Worm (Caenorhabditis elegans) whole organism, L3 larva: ENCODE results near the gene CC8.2.

ENCODE experiments used
- R02D3.7 ChIP-seq: fragments of 150-350 bp; optimal IDR thresholded peaks from 2 replicates; lab custom pipeline; 2014; ENCODE audit warnings: missing biosample characterization, missing genetic modification characterization
- ZK546.5 ChIP-seq: sonication (generic microtip); optimal IDR thresholded peaks from 2 replicates; lab custom pipeline; 2017; ENCODE audit warnings: missing biosample characterization, missing genetic modification characterization
- aly-2 ChIP-seq: fragments of 150-350 bp; optimal IDR thresholded peaks from 2 replicates; lab custom pipeline; 2014; ENCODE audit warnings: missing biosample characterization, missing genetic modification characterization
- ama-1 ChIP-seq: fragments of 150-350 bp; optimal IDR thresholded peaks from 2 replicates; lab custom pipeline; 2018
- ceh-16 ChIP-seq: sonication (generic microtip); optimal IDR thresholded peaks from 2 replicates; lab custom pipeline; 2017; ENCODE audit warnings: missing biosample characterization, missing genetic modification characterization
- ceh-9 ChIP-seq: sonication (generic microtip); optimal IDR thresholded peaks from 2 replicates; lab custom pipeline; 2018; ENCODE audit warnings: missing biosample characterization, missing genetic modification characterization
- egl-27 ChIP-seq: sonication (generic microtip); optimal IDR thresholded peaks from 4 replicates; lab custom pipeline; 2017; ENCODE audit warnings: missing biosample characterization, missing genetic modification reagents, missing genetic modification characterization
- egl-5 ChIP-seq: fragments of 150-350 bp; optimal IDR thresholded peaks from 2 replicates; lab custom pipeline; 2017; ENCODE audit warnings: missing biosample characterization, missing genetic modification reagents, missing genetic modification characterization, inconsistent platforms
- elt-1 ChIP-seq: fragments of 150-350 bp; optimal IDR thresholded peaks from 2 replicates; lab custom pipeline; 2014; ENCODE audit warnings: missing biosample characterization, missing genetic modification characterization
- elt-2 ChIP-seq: sonication (generic microtip); optimal IDR thresholded peaks from 2 replicates; lab custom pipeline; 2016; ENCODE audit warnings: missing genetic modification reagents, mild to moderate bottlenecking, missing genetic modification characterization, missing compliant biosample characterization
- eor-1 ChIP-seq, 2 experiments: fragments of 150-350 bp; optimal IDR thresholded peaks; 2 replicates each; lab custom pipeline; 2014 to 2018; ENCODE audit warnings: missing biosample characterization in 2 of 2, missing genetic modification characterization in 2 of 2
- fkh-2 ChIP-seq: fragments of 150-350 bp; optimal IDR thresholded peaks from 2 replicates; lab custom pipeline; 2014; ENCODE audit warnings: missing biosample characterization, missing genetic modification reagents, missing genetic modification characterization
- fos-1 ChIP-seq: fragments of 150-350 bp; optimal IDR thresholded peaks from 2 replicates; lab custom pipeline; 2014; ENCODE audit warnings: missing biosample characterization, missing genetic modification characterization
- jun-1 ChIP-seq: fragments of 150-350 bp; optimal IDR thresholded peaks from 2 replicates; lab custom pipeline; 2014; ENCODE audit warnings: missing biosample characterization, missing genetic modification reagents, missing genetic modification characterization
- lin-15B ChIP-seq: fragments of 150-350 bp; optimal IDR thresholded peaks from 2 replicates; lab custom pipeline; 2014; ENCODE audit warnings: missing biosample characterization, missing genetic modification characterization
- lin-39 ChIP-seq: fragments of 150-350 bp; optimal IDR thresholded peaks from 2 replicates; lab custom pipeline; 2018; ENCODE audit warnings: missing biosample characterization, missing genetic modification reagents, missing genetic modification characterization
- mdl-1 ChIP-seq: fragments of 150-350 bp; optimal IDR thresholded peaks from 2 replicates; lab custom pipeline; 2014; ENCODE audit warnings: missing biosample characterization, missing genetic modification characterization
- mml-1 ChIP-seq: fragments of 150-350 bp; sonication (generic microtip); optimal IDR thresholded peaks from 3 replicates; lab custom pipeline; 2014; ENCODE audit warnings: missing biosample characterization, missing genetic modification characterization
- nfya-1 ChIP-seq: sonication (generic microtip); optimal IDR thresholded peaks from 2 replicates; lab custom pipeline; 2017; ENCODE audit warnings: missing genetic modification characterization, mild to moderate bottlenecking, missing compliant biosample characterization, antibody characterized with exemption, moderate library complexity; ENCODE audit not compliant: insufficient read depth
- nhr-11 ChIP-seq: fragments of 150-350 bp; optimal IDR thresholded peaks from 2 replicates; lab custom pipeline; 2014; ENCODE audit warnings: missing biosample characterization, missing genetic modification characterization
- nhr-237 ChIP-seq: fragments of 150-350 bp; optimal IDR thresholded peaks from 2 replicates; lab custom pipeline; 2014; ENCODE audit warnings: missing biosample characterization, missing genetic modification characterization
- nhr-25 ChIP-seq: sonication (generic microtip); optimal IDR thresholded peaks from 2 replicates; lab custom pipeline; 2017; ENCODE audit warnings: missing biosample characterization, missing genetic modification characterization
- nhr-28 ChIP-seq: fragments of 150-350 bp; optimal IDR thresholded peaks from 2 replicates; lab custom pipeline; 2014; ENCODE audit warnings: missing biosample characterization, missing genetic modification characterization
- nhr-43 ChIP-seq: sonication (generic microtip); optimal IDR thresholded peaks from 2 replicates; lab custom pipeline; 2016; ENCODE audit warnings: mild to moderate bottlenecking, missing genetic modification characterization, missing compliant biosample characterization; ENCODE audit not compliant: poor library complexity, severe bottlenecking
- nhr-76 ChIP-seq: fragments of 150-350 bp; sonication (generic microtip); optimal IDR thresholded peaks from 5 replicates; lab custom pipeline; 2014; ENCODE audit warnings: missing biosample characterization, missing genetic modification characterization
- nhr-77 ChIP-seq: fragments of 150-350 bp; optimal IDR thresholded peaks from 2 replicates; lab custom pipeline; 2014; ENCODE audit warnings: missing biosample characterization, missing genetic modification characterization
- pha-4 ChIP-seq: fragments of 150-350 bp; optimal IDR thresholded peaks from 2 replicates; lab custom pipeline; 2014; ENCODE audit warnings: missing biosample characterization, missing genetic modification reagents, missing genetic modification characterization
- pqm-1 ChIP-seq: fragments of 150-350 bp; optimal IDR thresholded peaks from 2 replicates; lab custom pipeline; 2017; ENCODE audit warnings: missing biosample characterization, missing genetic modification characterization, inconsistent platforms
- sea-2 ChIP-seq: fragments of 150-350 bp; sonication (generic microtip); optimal IDR thresholded peaks from 4 replicates; lab custom pipeline; 2014; ENCODE audit warnings: missing biosample characterization, missing genetic modification reagents, missing genetic modification characterization
- skn-1 ChIP-seq: fragments of 150-350 bp; optimal IDR thresholded peaks from 2 replicates; lab custom pipeline; 2014; ENCODE audit warnings: missing biosample characterization, missing genetic modification characterization
- unc-62 ChIP-seq: fragments of 150-350 bp; sonication (generic microtip); optimal IDR thresholded peaks from 4 replicates; lab custom pipeline; 2014; ENCODE audit warnings: missing biosample characterization, missing genetic modification reagents, missing genetic modification characterization
- zag-1 ChIP-seq: fragments of 150-350 bp; optimal IDR thresholded peaks from 2 replicates; lab custom pipeline; 2014; ENCODE audit warnings: missing biosample characterization, missing genetic modification characterization
- ztf-11 ChIP-seq: fragments of 150-350 bp; optimal IDR thresholded peaks from 2 replicates; lab custom pipeline; 2014; ENCODE audit warnings: missing biosample characterization, missing genetic modification characterization
- ztf-4 ChIP-seq: fragments of 150-350 bp; optimal IDR thresholded peaks from 2 replicates; lab custom pipeline; 2014; ENCODE audit warnings: missing biosample characterization, missing genetic modification characterization

The CC8.2 gene

ce11 chrIV:3621805-3622355, 26.6 kb downstream of the CC8.2 start:
- TF ChIP-seq R02D3.7 (tag; lab: Kevin White, UChicago) (no peak), nhr-43 (tag; lab: Kevin White, UChicago) (no peak), ceh-16 (no peak), nhr-77 (tag; lab: Kevin White, UChicago) (no peak), elt-2 (no peak), nhr-25 (tag; lab: Kevin White, UChicago) (no peak), mdl-1 (no peak), pha-4 (no peak), ama-1 (lab: Kevin White, UChicago) (no peak), zag-1 (tag; lab: Kevin White, UChicago) (no peak), nhr-76 (tag; lab: Kevin White, UChicago) (no peak), lin-15B (tag; lab: Kevin White, UChicago) (no peak), nhr-28 (tag; lab: Kevin White, UChicago) (no peak)

ce11 chrIV:3618719-3619118, 29.8 kb downstream of the CC8.2 start:
- TF ChIP-seq sea-2, result no peak
- TF ChIP-seq jun-1 (tag; lab: Kevin White, UChicago), result no peak
- no peak for TF ChIP-seq ceh-9
- TF ChIP-seq elt-2, result no peak
- no peak for TF ChIP-seq nfya-1 (tag; lab: Kevin White, UChicago)
- TF ChIP-seq mdl-1, result no peak
- no peak for TF ChIP-seq ZK546.5 (tag; lab: Kevin White, UChicago)
- no peak for TF ChIP-seq ztf-4 (tag; lab: Kevin White, UChicago)
- no peak for TF ChIP-seq nhr-43 (tag; lab: Kevin White, UChicago)
- no peak for TF ChIP-seq nhr-237 (tag; lab: Kevin White, UChicago)
- no peak for TF ChIP-seq fos-1
- TF ChIP-seq egl-5, result no peak
- TF ChIP-seq ztf-11 (tag; lab: Kevin White, UChicago), result no peak
- no peak for TF ChIP-seq unc-62
- no peak for TF ChIP-seq eor-1 (tag; optimal IDR thresholded peaks at IDR 0.05; lab: Kevin White, UChicago)
- TF ChIP-seq nhr-11, result no peak
- TF ChIP-seq nhr-77 (tag; lab: Kevin White, UChicago), result no peak
- no peak for TF ChIP-seq mml-1

- no peak for TF ChIP-seq jun-1 (tag; lab: Kevin White, UChicago)
- TF ChIP-seq nhr-43 (tag; lab: Kevin White, UChicago), result no peak
- peak; percentile 38 for TF ChIP-seq nfya-1 (tag; lab: Kevin White, UChicago)
- no peak for TF ChIP-seq nhr-76 (tag; lab: Kevin White, UChicago)
- peak; percentile 90 for TF ChIP-seq elt-2
- peak; percentile 43 for TF ChIP-seq pqm-1 (tag; lab: Kevin White, UChicago)
These were observed 35.4 kb downstream of the CC8.2 start, which contains the start of gene ltah-1.2 for ce11 chrIV:3613022-3613605. Gene ltah-1.2, minus strand, starts transcription at chrIV:3613072.

ce11 chrIV:3611845-3612244, 36.6 kb downstream of the CC8.2 start:
- no peak for TF ChIP-seq ama-1 (lab: Kevin White, UChicago)
- no peak for TF ChIP-seq nhr-77 (tag; lab: Kevin White, UChicago)
- peak; percentile 66 for TF ChIP-seq skn-1 (tag; lab: Kevin White, UChicago)
- no peak for TF ChIP-seq lin-39
- peak; percentile 90 for TF ChIP-seq jun-1 (tag; lab: Kevin White, UChicago)
- TF ChIP-seq nhr-25 (tag; lab: Kevin White, UChicago), result no peak
- peak; percentile 13 for TF ChIP-seq pha-4
- peak; percentile 99 for TF ChIP-seq pqm-1 (tag; lab: Kevin White, UChicago)
- no peak for TF ChIP-seq aly-2 (tag; lab: Kevin White, UChicago)
- TF ChIP-seq elt-2, result peak; percentile 100
- no peak for TF ChIP-seq zag-1 (tag; lab: Kevin White, UChicago)
- no peak for TF ChIP-seq elt-1 (tag; lab: Kevin White, UChicago)
- TF ChIP-seq egl-27, result peak; percentile 22
- peak; percentile 43 for TF ChIP-seq mdl-1
- no peak for TF ChIP-seq fkh-2 (tag; lab: Kevin White, UChicago)
- no peak for TF ChIP-seq ZK546.5 (tag; lab: Kevin White, UChicago)
